Worm (Caenorhabditis elegans) whole organism, L3 larva: Measurements from ENCODE around the gene ugt-14.

ENCODE experiments used
- ama-1 ChIP-seq: fragments of 150-350 bp; optimal IDR thresholded peaks from 2 replicates; lab custom pipeline; 2018
- ceh-9 ChIP-seq: sonication (generic microtip); optimal IDR thresholded peaks from 2 replicates; lab custom pipeline; 2018; ENCODE audit warnings: missing biosample characterization, missing genetic modification characterization
- elt-3 ChIP-seq, 3 experiments: fragments of 150-350 bp in 1 of 3; sonication (generic microtip) in 2 of 3; optimal IDR thresholded peaks; 2 replicates in 2 of 3; 4 replicates in 1 of 3; lab custom pipeline; 2014 to 2017; ENCODE audit warnings: missing biosample characterization in 3 of 3, missing genetic modification characterization in 3 of 3
- jun-1 ChIP-seq: fragments of 150-350 bp; optimal IDR thresholded peaks from 2 replicates; lab custom pipeline; 2014; ENCODE audit warnings: missing biosample characterization, missing genetic modification reagents, missing genetic modification characterization
- lin-15B ChIP-seq: fragments of 150-350 bp; optimal IDR thresholded peaks from 2 replicates; lab custom pipeline; 2014; ENCODE audit warnings: missing biosample characterization, missing genetic modification characterization
- nhr-25 ChIP-seq: sonication (generic microtip); optimal IDR thresholded peaks from 2 replicates; lab custom pipeline; 2017; ENCODE audit warnings: missing biosample characterization, missing genetic modification characterization
- sea-2 ChIP-seq: fragments of 150-350 bp; sonication (generic microtip); optimal IDR thresholded peaks from 4 replicates; lab custom pipeline; 2014; ENCODE audit warnings: missing biosample characterization, missing genetic modification reagents, missing genetic modification characterization
- skn-1 ChIP-seq: fragments of 150-350 bp; optimal IDR thresholded peaks from 2 replicates; lab custom pipeline; 2014; ENCODE audit warnings: missing biosample characterization, missing genetic modification characterization
- ztf-11 ChIP-seq: fragments of 150-350 bp; optimal IDR thresholded peaks from 2 replicates; lab custom pipeline; 2014; ENCODE audit warnings: missing biosample characterization, missing genetic modification characterization
- ztf-4 ChIP-seq: fragments of 150-350 bp; optimal IDR thresholded peaks from 2 replicates; lab custom pipeline; 2014; ENCODE audit warnings: missing biosample characterization, missing genetic modification characterization

DNA sequence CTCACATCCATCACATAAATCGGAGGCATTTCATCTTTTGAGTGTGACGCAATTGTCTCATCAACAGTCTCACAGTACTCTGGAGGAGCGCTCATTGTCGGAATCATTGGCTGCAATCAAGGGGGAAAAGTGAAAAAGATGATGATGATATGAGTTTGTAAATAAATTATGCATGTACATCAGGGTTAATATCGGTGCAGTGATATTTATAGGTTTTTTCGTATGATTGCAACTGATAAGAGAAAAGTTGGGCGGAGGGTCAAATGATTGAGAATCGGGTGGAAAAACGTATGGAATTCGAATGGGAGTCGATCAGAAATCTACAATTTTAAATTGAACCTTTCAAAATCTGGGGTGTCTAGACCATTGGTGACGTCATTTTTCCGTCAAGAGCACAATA is 8.8 kb downstream of the ugt-14 start, which contains the start of gene H23N18.6:
- no peak for TF ChIP-seq ztf-4 (tag; lab: Kevin White, UChicago)
- TF ChIP-seq lin-15B = no peak
- TF ChIP-seq elt-3 (tag; optimal IDR thresholded peaks at IDR 0.05; lab: Kevin White, UChicago) = no peak
- no peak for TF ChIP-seq ceh-9 (tag; lab: Kevin White, UChicago)
- TF ChIP-seq ama-1 (lab: Kevin White, UChicago) = no peak
- no peak for TF ChIP-seq jun-1
- no peak for TF ChIP-seq ztf-11
- no peak for TF ChIP-seq nhr-25 (tag; lab: Kevin White, UChicago)
- TF ChIP-seq skn-1 = no peak
- no peak for TF ChIP-seq sea-2 (GFP tag; lab: Kevin White, UChicago)
